Worm (Caenorhabditis elegans): ENCODE data around the gene srh-192.
"Not testable (repeated sequence)": the region's sequence is repeated elsewhere in the genome, so short reads cannot be mapped to it uniquely, and the experiment has no call there.

srh-192 gene

DNA sequence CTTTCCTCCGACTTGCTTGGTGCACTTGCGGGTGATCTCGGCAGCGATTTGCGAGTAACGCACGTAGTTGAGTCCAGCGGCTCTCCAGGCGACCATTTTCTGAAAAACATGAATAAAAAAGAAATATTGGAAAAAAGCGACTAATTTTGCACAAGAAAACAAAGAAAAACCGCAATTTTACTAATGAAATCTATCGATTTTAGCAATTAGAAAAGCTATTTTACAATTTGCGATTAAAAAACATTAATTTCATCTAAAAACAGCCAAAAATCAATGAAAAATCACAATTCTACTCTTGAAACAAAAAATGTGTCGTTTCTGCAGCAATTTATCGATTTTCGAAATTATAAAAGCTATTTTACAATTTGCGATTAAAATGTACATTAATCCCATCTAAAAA, 31.4 kb upstream of the srh-192 start, which contains the start of gene hpo-18:
hpo-18 (minus strand) TSS at position 101 of the 400 bp plus-strand sequence.
- TF ChIP-seq ceh-19 (GFP tag; optimal IDR thresholded peaks at IDR 0.05), result no peak
- no peak for TF ChIP-seq ttx-3 (tag; optimal IDR thresholded peaks at IDR 0.05)
- TF ChIP-seq ama-1 (optimal IDR thresholded peaks at IDR 0.05), result no peak

DNA sequence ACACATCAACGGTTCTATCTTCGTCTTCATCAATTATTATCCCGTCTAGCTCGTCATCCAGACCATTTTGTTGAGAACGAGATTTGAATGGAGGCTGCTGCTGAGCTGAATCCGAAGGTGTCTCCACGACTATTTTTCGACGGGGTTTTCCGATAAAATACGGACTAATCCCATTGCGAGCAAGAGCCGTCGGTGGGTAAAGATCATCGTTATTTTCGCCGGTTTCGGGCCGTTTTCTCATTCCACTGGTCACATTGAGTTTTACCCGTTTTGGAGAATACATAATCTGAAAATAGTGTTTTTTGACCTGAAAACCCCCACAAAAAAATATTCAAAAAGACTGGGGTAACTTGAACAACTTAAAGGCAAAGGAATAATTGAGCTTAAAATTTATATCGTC, 30.8 kb upstream of the srh-192 start, which contains the start of gene figl-1:
figl-1 (minus strand) TSS at position 286 of the 400 bp plus-strand sequence.
- TF ChIP-seq syd-9 (tag; optimal IDR thresholded peaks at IDR 0.05), result no peak
- TF ChIP-seq ceh-31 (tag; optimal IDR thresholded peaks at IDR 0.05), result no peak
- no peak for TF ChIP-seq sdc-2 (tag; optimal IDR thresholded peaks at IDR 0.05)
- TF ChIP-seq unc-55 (GFP tag; optimal IDR thresholded peaks at IDR 0.05), result no peak

DNA sequence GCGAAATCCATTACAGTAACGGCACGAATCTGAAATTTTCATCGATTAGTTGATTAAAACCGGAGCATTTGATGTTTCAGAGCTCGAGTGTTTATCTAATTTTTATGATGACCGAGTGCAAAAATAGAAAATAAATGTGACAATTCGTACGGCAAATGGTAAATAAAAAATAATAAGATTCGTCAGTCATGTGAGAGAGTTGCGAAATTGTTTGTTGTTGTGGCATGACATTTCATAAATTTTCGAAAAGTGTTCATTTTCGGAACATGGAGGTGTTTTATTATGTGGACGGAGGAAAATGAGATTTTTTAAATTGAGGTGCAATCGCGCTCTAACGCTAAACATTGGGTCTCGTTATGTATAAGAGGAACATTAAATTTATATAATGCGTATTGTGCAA, 26.8 kb upstream of the srh-192 start:
- no peak for TF ChIP-seq K02D7.2 (tag; optimal IDR thresholded peaks at IDR 0.05)
- no peak for TF ChIP-seq ceh-22 (tag; optimal IDR thresholded peaks at IDR 0.05)
- no peak for TF ChIP-seq sox-4 (tag; optimal IDR thresholded peaks at IDR 0.05)
- no peak for TF ChIP-seq ceh-19 (GFP tag; optimal IDR thresholded peaks at IDR 0.05)
- no peak for TF ChIP-seq unc-3 (GFP tag; conservative IDR thresholded peaks at IDR 0.05)
- TF ChIP-seq unc-3 (tag; optimal IDR thresholded peaks at IDR 0.05), result no peak
- no peak for TF ChIP-seq syd-9 (tag; optimal IDR thresholded peaks at IDR 0.05)
- TF ChIP-seq pat-9 (tag; optimal IDR thresholded peaks at IDR 0.05), result no peak
- TF ChIP-seq sox-2 (GFP tag; IDR thresholded peaks at IDR 0.05), result no peak
- TF ChIP-seq pqm-1 (tag; optimal IDR thresholded peaks at IDR 0.05), result no peak
- TF ChIP-seq ceh-30 (tag; optimal IDR thresholded peaks at IDR 0.05), result no peak
- TF ChIP-seq ceh-34 (tag; optimal IDR thresholded peaks at IDR 0.05), result no peak
- no peak for TF ChIP-seq K09A11.1 (tag; optimal IDR thresholded peaks at IDR 0.05; ENCODE audit: insufficient read depth)
- no peak for TF ChIP-seq ceh-45 (GFP tag; IDR thresholded peaks at IDR 0.05)
- no peak for TF ChIP-seq ahr-1 (tag; optimal IDR thresholded peaks at IDR 0.05)

DNA sequence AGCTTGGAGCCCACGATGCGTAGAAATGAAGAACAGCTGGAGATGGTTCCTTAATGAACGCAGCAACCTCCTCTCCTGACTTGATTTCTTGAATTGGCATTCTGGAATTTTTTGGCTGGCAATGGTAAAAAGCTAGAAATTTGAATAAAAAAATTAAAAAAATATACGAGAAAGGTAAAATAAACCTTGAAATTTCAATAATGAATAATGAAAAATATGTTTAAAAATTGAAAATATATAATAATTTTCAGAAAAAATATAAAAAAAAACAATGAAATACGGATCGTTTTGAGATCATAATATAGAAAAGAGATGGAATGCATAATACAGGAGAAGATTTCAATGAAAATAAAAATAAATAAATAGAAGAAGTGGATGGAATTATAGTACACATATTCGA, 26.3 kb upstream of the srh-192 start, which contains the start of gene glrx-3:
glrx-3 (minus strand) TSS at position 101 of the 400 bp plus-strand sequence.
- TF ChIP-seq fkh-10 (GFP tag; optimal IDR thresholded peaks at IDR 0.05) (no peak), ceh-31 (tag; optimal IDR thresholded peaks at IDR 0.05) (no peak), hlh-6 (tag; optimal IDR thresholded peaks at IDR 0.05) (no peak), ref-2 (tag; optimal IDR thresholded peaks at IDR 0.05) (no peak), hlh-15 (tag; optimal IDR thresholded peaks at IDR 0.05) (no peak), pros-1 (tag; optimal IDR thresholded peaks at IDR 0.05) (no peak), syd-9 (tag; optimal IDR thresholded peaks at IDR 0.05) (no peak)

DNA sequence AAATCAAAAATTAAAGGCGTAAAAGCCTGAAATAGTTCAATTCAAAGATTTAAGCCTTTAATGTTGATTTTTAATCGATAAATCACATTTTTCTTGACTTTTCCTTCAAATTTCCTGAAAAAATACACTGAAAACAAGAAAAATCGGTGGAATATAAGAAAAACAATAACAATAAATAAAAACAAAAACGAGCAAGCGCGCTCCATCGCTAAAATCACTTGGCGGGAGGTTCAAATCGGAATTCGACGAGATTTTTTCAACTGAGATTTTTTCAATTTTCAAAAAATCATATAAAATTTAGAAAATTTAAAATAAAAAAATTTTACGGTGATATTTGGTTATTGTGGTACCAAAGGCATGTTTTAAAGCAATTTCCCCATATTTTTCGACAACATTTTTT, 24.5 kb upstream of the srh-192 start:
- TF ChIP-seq ceh-22 (tag; optimal IDR thresholded peaks at IDR 0.05) (no peak), ahr-1 (tag; optimal IDR thresholded peaks at IDR 0.05) (no peak), hlh-6 (tag; optimal IDR thresholded peaks at IDR 0.05) (no peak), unc-42 (tag; optimal IDR thresholded peaks at IDR 0.05) (no peak), hlh-8 (tag; optimal IDR thresholded peaks at IDR 0.05) (no peak), gmeb-2 (tag; optimal IDR thresholded peaks at IDR 0.05) (no peak), unc-3 (GFP tag; conservative IDR thresholded peaks at IDR 0.05) (no peak), unc-3 (tag; optimal IDR thresholded peaks at IDR 0.05) (no peak), ztf-16 (tag; optimal IDR thresholded peaks at IDR 0.05) (no peak), hlh-13 (GFP tag; optimal IDR thresholded peaks at IDR 0.05) (no peak), ceh-34 (tag; optimal IDR thresholded peaks at IDR 0.05) (no peak), Y22D7AL.16 (tag; optimal IDR thresholded peaks at IDR 0.05) (no peak)

DNA sequence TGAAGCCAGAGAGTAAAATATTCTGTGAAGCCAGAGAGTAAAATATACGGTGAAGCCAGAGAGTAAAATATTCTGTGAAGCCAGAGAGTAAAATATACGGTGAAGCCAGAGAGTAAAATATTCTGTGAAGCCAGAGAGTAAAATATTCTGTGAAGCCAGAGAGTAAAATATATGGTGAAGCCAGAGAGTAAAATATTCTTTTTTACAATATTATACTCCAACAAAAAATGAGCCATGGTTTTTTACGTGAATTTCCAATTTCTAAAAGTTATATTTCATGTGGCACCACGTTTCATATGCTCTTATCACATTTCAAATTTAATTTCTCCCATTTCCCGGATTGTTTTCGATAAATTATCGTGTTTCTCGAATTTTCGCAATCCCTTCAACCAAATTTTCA, 21.5 kb upstream of the srh-192 start, which contains the start of gene irld-1:
irld-1 (plus strand) TSS at position 301 of the 400 bp plus-strand sequence.
- not testable (repeated sequence) for TF ChIP-seq ref-2, hlh-8, pqm-1 (tag; optimal IDR thresholded peaks at IDR 0.05)
